Worm (Caenorhabditis elegans): ENCODE results near the gene T01C8.3.

The T01C8.3 gene

ce11 chrX:16796826-16797225, 13.8 kb upstream of the T01C8.3 start (continued):
- no peak for TF ChIP-seq ceh-45 (GFP tag; IDR thresholded peaks at IDR 0.05)
- TF ChIP-seq elt-2 (tag; optimal IDR thresholded peaks at IDR 0.05) = no peak
- no peak for TF ChIP-seq tbx-7 (tag; optimal IDR thresholded peaks at IDR 0.05)

- TF ChIP-seq hlh-30 (tag; optimal IDR thresholded peaks at IDR 0.05; ENCODE audit: insufficient read depth) (no peak), rnt-1 (tag; optimal IDR thresholded peaks at IDR 0.05) (peak; percentile 30)
Measured at ce11 chrX:16795978-16796377, 13.0 kb upstream of the T01C8.3 start, which contains the start of gene aak-2. Gene aak-2 (plus strand): TSS chrX:16796087.

- TF ChIP-seq tbx-7 (tag; optimal IDR thresholded peaks at IDR 0.05) (no peak), eyg-1 (tag; optimal IDR thresholded peaks at IDR 0.05) (no peak), hlh-6 (tag; optimal IDR thresholded peaks at IDR 0.05) (no peak), pha-2 (tag; optimal IDR thresholded peaks at IDR 0.05) (no peak)
Measured at ce11 chrX:16793470-16793869, 10.5 kb upstream of the T01C8.3 start.

ce11 chrX:16792700-16793176, 9.7 kb upstream of the T01C8.3 start, which contains the start of gene got-1.2:
Gene got-1.2 (minus strand): TSS chrX:16793126.
- TF ChIP-seq F13H6.1 (tag; optimal IDR thresholded peaks at IDR 0.05) (no peak), pha-4 (tag; optimal IDR thresholded peaks at IDR 0.05) (no peak), ceh-6 (GFP tag; optimal IDR thresholded peaks at IDR 0.05) (no peak), T23F11.4 (GFP tag; optimal IDR thresholded peaks at IDR 0.05) (no peak), rnt-1 (tag; optimal IDR thresholded peaks at IDR 0.05) (no peak), tbx-2 (tag; optimal IDR thresholded peaks at IDR 0.05) (no peak), ceh-9 (tag; optimal IDR thresholded peaks at IDR 0.05) (no peak), che-1 (tag; optimal IDR thresholded peaks at IDR 0.05) (no peak), ceh-19 (GFP tag; optimal IDR thresholded peaks at IDR 0.05) (no peak), fkh-6 (tag; optimal IDR thresholded peaks at IDR 0.05) (no peak), K02D7.2 (tag; optimal IDR thresholded peaks at IDR 0.05) (no peak), unc-55 (GFP tag; optimal IDR thresholded peaks at IDR 0.05) (no peak), zip-5 (tag; optimal IDR thresholded peaks at IDR 0.05) (no peak)

- no peak for TF ChIP-seq hlh-15 (tag; optimal IDR thresholded peaks at IDR 0.05)
- TF ChIP-seq pqm-1 (tag; optimal IDR thresholded peaks at IDR 0.05) = no peak
- no peak for TF ChIP-seq sox-2 (GFP tag; IDR thresholded peaks at IDR 0.05)
- TF ChIP-seq K09A11.1 (tag; optimal IDR thresholded peaks at IDR 0.05; ENCODE audit: insufficient read depth) = no peak
- no peak for TF ChIP-seq ztf-16 (tag; optimal IDR thresholded peaks at IDR 0.05)
- no peak for TF ChIP-seq pag-3 (tag; optimal IDR thresholded peaks at IDR 0.05; ENCODE audit: borderline replicate concordance)
- TF ChIP-seq T23F11.4 (GFP tag; optimal IDR thresholded peaks at IDR 0.05) = no peak
- no peak for TF ChIP-seq ceh-9 (tag; optimal IDR thresholded peaks at IDR 0.05)
- TF ChIP-seq ahr-1 (tag; optimal IDR thresholded peaks at IDR 0.05) = no peak
Measured at ce11 chrX:16787152-16787551, 4.1 kb upstream of the T01C8.3 start.

- TF ChIP-seq ttx-3 (tag; optimal IDR thresholded peaks at IDR 0.05) = no peak
- no peak for TF ChIP-seq fkh-6 (tag; optimal IDR thresholded peaks at IDR 0.05)
Measured at ce11 chrX:16786021-16786488, 3.0 kb upstream of the T01C8.3 start, which contains the start of gene T01C8.2. Gene T01C8.2 (plus strand): TSS chrX:16786438.

- TF ChIP-seq dmd-4 (tag; optimal IDR thresholded peaks at IDR 0.05; ENCODE audit: borderline replicate concordance) = no peak
- TF ChIP-seq hlh-6 (tag; optimal IDR thresholded peaks at IDR 0.05) = no peak
- no peak for TF ChIP-seq ama-1 (optimal IDR thresholded peaks at IDR 0.05)
- TF ChIP-seq sdc-2 (tag; optimal IDR thresholded peaks at IDR 0.05) = no peak
- TF ChIP-seq pax-1 (tag; optimal IDR thresholded peaks at IDR 0.05) = no peak
- no peak for TF ChIP-seq hlh-30 (tag; optimal IDR thresholded peaks at IDR 0.05; ENCODE audit: insufficient read depth)
- no peak for TF ChIP-seq ttx-3 (tag; optimal IDR thresholded peaks at IDR 0.05)
- TF ChIP-seq pat-9 (tag; optimal IDR thresholded peaks at IDR 0.05) = no peak
- TF ChIP-seq tbx-2 (tag; optimal IDR thresholded peaks at IDR 0.05) = no peak
- TF ChIP-seq ceh-24 (tag; optimal IDR thresholded peaks at IDR 0.05) = no peak
- no peak for TF ChIP-seq unc-55 (GFP tag; optimal IDR thresholded peaks at IDR 0.05)
- TF ChIP-seq pag-3 (tag; optimal IDR thresholded peaks at IDR 0.05; ENCODE audit: borderline replicate concordance) = no peak
- no peak for TF ChIP-seq hlh-8 (tag; optimal IDR thresholded peaks at IDR 0.05)
- TF ChIP-seq K02D7.2 (tag; optimal IDR thresholded peaks at IDR 0.05) = no peak
- no peak for TF ChIP-seq fax-1 (tag; optimal IDR thresholded peaks at IDR 0.05)
- no peak for TF ChIP-seq ceh-14 (tag; optimal IDR thresholded peaks at IDR 0.05)
- no peak for TF ChIP-seq ceh-2 (tag; optimal IDR thresholded peaks at IDR 0.05)
- no peak for TF ChIP-seq ceh-45 (GFP tag; IDR thresholded peaks at IDR 0.05)
Measured at ce11 chrX:16784038-16784437, 1.0 kb upstream of the T01C8.3 start.

All from whole organism, late embryonic.